Worm (Caenorhabditis elegans) whole organism, mixed stage, embryonic: ENCODE measurements around the gene F28F9.2.

Experiments used
- M03D4.4 ChIP-seq: sonication (generic microtip); optimal IDR thresholded peaks from 2 replicates; lab custom pipeline; 2017; ENCODE audit warnings: mild to moderate bottlenecking, missing genetic modification characterization, missing compliant biosample characterization
- bed-3 ChIP-seq: fragments of 200-800 bp; sonication (Bioruptor generic); optimal IDR thresholded peaks from 3 replicates; lab custom pipeline; 2018; ENCODE audit warnings: mild to moderate bottlenecking, missing genetic modification characterization, moderate library complexity, missing compliant biosample characterization
- blmp-1 ChIP-seq: fragments of 150-350 bp; optimal IDR thresholded peaks from 2 replicates; lab custom pipeline; 2014; ENCODE audit warnings: missing biosample characterization, missing genetic modification characterization
- ceh-39 ChIP-seq: fragments of 150-350 bp; optimal IDR thresholded peaks from 2 replicates; lab custom pipeline; 2014; ENCODE audit warnings: missing biosample characterization, missing genetic modification characterization
- ceh-43 ChIP-seq: fragments of 200-800 bp; sonication (Bioruptor generic); optimal IDR thresholded peaks from 2 replicates; lab custom pipeline; 2018; ENCODE audit warnings: mild to moderate bottlenecking, missing genetic modification characterization, moderate library complexity, missing compliant biosample characterization
- ceh-83 ChIP-seq: fragments of 200-800 bp; sonication (Bioruptor generic); optimal IDR thresholded peaks from 2 replicates; lab custom pipeline; 2018; ENCODE audit warnings: mild to moderate bottlenecking, missing genetic modification characterization, missing compliant biosample characterization
- ces-1 ChIP-seq: fragments of 150-350 bp; optimal IDR thresholded peaks from 2 replicates; lab custom pipeline; 2014; ENCODE audit warnings: missing biosample characterization, missing genetic modification reagents, missing genetic modification characterization
- cnd-1 ChIP-seq: fragments of 200-800 bp; sonication (Bioruptor generic); optimal IDR thresholded peaks from 2 replicates; lab custom pipeline; 2018; ENCODE audit warnings: mild to moderate bottlenecking, missing genetic modification characterization, missing compliant biosample characterization
- drap-1 ChIP-seq: fragments of 200-800 bp; sonication (Bioruptor generic); optimal IDR thresholded peaks from 3 replicates; lab custom pipeline; 2018; ENCODE audit warnings: mild to moderate bottlenecking, missing genetic modification characterization, missing compliant biosample characterization
- elt-1 ChIP-seq: sonication (generic microtip); optimal IDR thresholded peaks from 2 replicates; lab custom pipeline; 2017; ENCODE audit warnings: missing genetic modification characterization, mild to moderate bottlenecking, missing compliant biosample characterization, antibody characterized with exemption, moderate library complexity, borderline replicate concordance; ENCODE audit not compliant: insufficient read depth
- elt-3 ChIP-seq: fragments of 150-350 bp; optimal IDR thresholded peaks from 2 replicates; lab custom pipeline; 2014; ENCODE audit warnings: missing biosample characterization, missing genetic modification characterization
- flh-1 ChIP-seq: fragments of 200-800 bp; sonication (Bioruptor generic); optimal IDR thresholded peaks from 2 replicates; lab custom pipeline; 2018; ENCODE audit warnings: mild to moderate bottlenecking, missing genetic modification characterization, moderate library complexity, missing compliant biosample characterization
- ham-2 ChIP-seq: fragments of 200-800 bp; sonication (Bioruptor generic); optimal IDR thresholded peaks from 2 replicates; lab custom pipeline; 2018; ENCODE audit warnings: mild to moderate bottlenecking, missing genetic modification characterization, missing compliant biosample characterization
- hlh-1 ChIP-seq: fragments of 150-350 bp; optimal IDR thresholded peaks from 2 replicates; lab custom pipeline; 2014; ENCODE audit warnings: missing biosample characterization, missing genetic modification reagents, missing genetic modification characterization
- lin-13 ChIP-seq: fragments of 150-350 bp; optimal IDR thresholded peaks from 2 replicates; lab custom pipeline; 2014; ENCODE audit warnings: missing biosample characterization, missing genetic modification characterization
- lin-32 ChIP-seq: fragments of 200-800 bp; sonication (Bioruptor generic); optimal IDR thresholded peaks from 2 replicates; lab custom pipeline; 2018; ENCODE audit warnings: mild to moderate bottlenecking, missing genetic modification characterization, missing compliant biosample characterization
- lsy-2 ChIP-seq: fragments of 150-350 bp; optimal IDR thresholded peaks from 2 replicates; lab custom pipeline; 2014; ENCODE audit warnings: missing biosample characterization, missing genetic modification characterization
- mab-5 ChIP-seq: fragments of 150-350 bp; optimal IDR thresholded peaks from 2 replicates; lab custom pipeline; 2014; ENCODE audit warnings: missing biosample characterization, missing genetic modification characterization
- mep-1 ChIP-seq: fragments of 150-350 bp; optimal IDR thresholded peaks from 2 replicates; lab custom pipeline; 2017; ENCODE audit warnings: missing biosample characterization, missing genetic modification reagents, missing genetic modification characterization, inconsistent platforms
- mls-2 ChIP-seq: sonication (generic microtip); optimal IDR thresholded peaks from 2 replicates; lab custom pipeline; 2016; ENCODE audit warnings: mild to moderate bottlenecking, missing genetic modification characterization, moderate library complexity, missing compliant biosample characterization
- nhr-12 ChIP-seq: fragments of 150-350 bp; optimal IDR thresholded peaks from 2 replicates; lab custom pipeline; 2014; ENCODE audit warnings: missing biosample characterization, missing genetic modification characterization
- nhr-2 ChIP-seq: fragments of 150-350 bp; optimal IDR thresholded peaks from 2 replicates; lab custom pipeline; 2014; ENCODE audit warnings: missing biosample characterization, missing genetic modification characterization
- nhr-237 ChIP-seq: fragments of 150-350 bp; optimal IDR thresholded peaks from 2 replicates; lab custom pipeline; 2014; ENCODE audit warnings: missing biosample characterization, missing genetic modification characterization
- nhr-28 ChIP-seq: fragments of 150-350 bp; optimal IDR thresholded peaks from 2 replicates; lab custom pipeline; 2014; ENCODE audit warnings: missing biosample characterization, missing genetic modification characterization
- nhr-76 ChIP-seq: sonication (generic microtip); optimal IDR thresholded peaks from 2 replicates; lab custom pipeline; 2017; ENCODE audit warnings: missing biosample characterization, missing genetic modification characterization
- pha-4 ChIP-seq: fragments of 150-350 bp; optimal IDR thresholded peaks from 2 replicates; lab custom pipeline; 2018; ENCODE audit warnings: missing biosample characterization, missing genetic modification reagents, missing genetic modification characterization
- sem-2 ChIP-seq: fragments of 200-800 bp; sonication (Bioruptor generic); optimal IDR thresholded peaks from 2 replicates; lab custom pipeline; 2018; ENCODE audit warnings: mild to moderate bottlenecking, missing genetic modification characterization, missing compliant biosample characterization
- snpc-4 ChIP-seq: fragments of 150-350 bp; optimal IDR thresholded peaks from 2 replicates; lab custom pipeline; 2014; ENCODE audit warnings: missing biosample characterization, missing genetic modification characterization
- sptf-1 ChIP-seq: sonication (generic microtip); optimal IDR thresholded peaks from 2 replicates; lab custom pipeline; 2017; ENCODE audit warnings: mild to moderate bottlenecking, missing genetic modification characterization, moderate library complexity, missing compliant biosample characterization
- tbx-8 ChIP-seq: fragments of 200-800 bp; sonication (Bioruptor generic); optimal IDR thresholded peaks from 2 replicates; lab custom pipeline; 2018; ENCODE audit warnings: mild to moderate bottlenecking, missing genetic modification characterization, moderate library complexity, missing compliant biosample characterization
- unc-120 ChIP-seq: sonication (generic microtip); optimal IDR thresholded peaks from 2 replicates; lab custom pipeline; 2017; ENCODE audit warnings: missing genetic modification characterization, missing compliant biosample characterization; ENCODE audit not compliant: poor library complexity, severe bottlenecking
- unc-39 ChIP-seq: fragments of 150-350 bp; optimal IDR thresholded peaks from 2 replicates; lab custom pipeline; 2014; ENCODE audit warnings: missing biosample characterization, missing genetic modification characterization
- unc-62 ChIP-seq: fragments of 150-350 bp; optimal IDR thresholded peaks from 2 replicates; lab custom pipeline; 2014; ENCODE audit warnings: missing biosample characterization, missing genetic modification reagents, missing genetic modification characterization
- zip-8 ChIP-seq: fragments of 150-350 bp; optimal IDR thresholded peaks from 2 replicates; lab custom pipeline; 2014; ENCODE audit warnings: missing biosample characterization, missing genetic modification characterization
- ztf-11 ChIP-seq: fragments of 150-350 bp; optimal IDR thresholded peaks from 2 replicates; lab custom pipeline; 2014; ENCODE audit warnings: missing biosample characterization, missing genetic modification characterization

F28F9.2 gene

ce11 chrIV:3805219-3805618 lies 34.3 kb upstream of the F28F9.2 start, which contains the start of gene fbxc-47:
TSS of gene fbxc-47 (plus strand) at chrIV:3805519.
- no peak for TF ChIP-seq nhr-76 (tag; lab: Kevin White, UChicago)
- no peak for TF ChIP-seq nhr-237 (tag; lab: Kevin White, UChicago)
- no peak for TF ChIP-seq nhr-2
- TF ChIP-seq snpc-4 (tag; lab: Kevin White, UChicago): no peak
- no peak for TF ChIP-seq flh-1 (GFP tag; lab: Kevin White, UChicago)
- no peak for TF ChIP-seq lin-32 (GFP tag; lab: Kevin White, UChicago)
- TF ChIP-seq unc-120: no peak
- TF ChIP-seq ceh-83 (GFP tag; lab: Kevin White, UChicago): no peak
- no peak for TF ChIP-seq nhr-28 (tag; lab: Kevin White, UChicago)
- no peak for TF ChIP-seq blmp-1
- TF ChIP-seq pha-4 (tag; lab: Kevin White, UChicago): no peak
- TF ChIP-seq unc-62 (GFP tag; lab: Kevin White, UChicago): no peak
- TF ChIP-seq, all 35 proteins: peak for 0

ce11 chrIV:3807092-3807491 lies 32.4 kb upstream of the F28F9.2 start, which contains the start of gene M02B7.7:
TSS of gene M02B7.7 (minus strand) at chrIV:3807192.
- TF ChIP-seq ceh-39 (tag; lab: Kevin White, UChicago) (no peak), lin-13 (tag; lab: Kevin White, UChicago) (no peak), lin-32 (GFP tag; lab: Kevin White, UChicago) (no peak), pha-4 (tag; lab: Kevin White, UChicago) (no peak), blmp-1 (no peak), nhr-237 (tag; lab: Kevin White, UChicago) (no peak), tbx-8 (no peak), sem-2 (no peak), ceh-83 (GFP tag; lab: Kevin White, UChicago) (no peak), elt-1 (tag; lab: Kevin White, UChicago) (no peak), ham-2 (GFP tag; lab: Kevin White, UChicago) (no peak), drap-1 (GFP tag; lab: Kevin White, UChicago) (no peak), flh-1 (GFP tag; lab: Kevin White, UChicago) (no peak), ceh-43 (GFP tag; lab: Kevin White, UChicago) (no peak), nhr-28 (tag; lab: Kevin White, UChicago) (no peak), elt-3 (tag; lab: Kevin White, UChicago) (no peak)

- TF ChIP-seq lin-32 (GFP tag; lab: Kevin White, UChicago): no peak
- TF ChIP-seq nhr-237 (tag; lab: Kevin White, UChicago): no peak
- no peak for TF ChIP-seq ztf-11 (tag; lab: Kevin White, UChicago)
- no peak for TF ChIP-seq unc-120
- no peak for TF ChIP-seq elt-3 (tag; lab: Kevin White, UChicago)
- no peak for TF ChIP-seq nhr-12 (tag; lab: Kevin White, UChicago)
- TF ChIP-seq sem-2: peak; percentile 30
- TF ChIP-seq flh-1 (GFP tag; lab: Kevin White, UChicago): no peak
- TF ChIP-seq ceh-83 (GFP tag; lab: Kevin White, UChicago): no peak
- TF ChIP-seq ham-2 (GFP tag; lab: Kevin White, UChicago): peak; percentile 13
- TF ChIP-seq mab-5: no peak
- peak; percentile 23 for TF ChIP-seq drap-1 (GFP tag; lab: Kevin White, UChicago)
- TF ChIP-seq blmp-1: no peak
- TF ChIP-seq lsy-2 (tag; lab: Kevin White, UChicago): no peak
- TF ChIP-seq ces-1 (GFP tag; lab: Kevin White, UChicago): no peak
- TF ChIP-seq snpc-4 (tag; lab: Kevin White, UChicago): no peak
- no peak for TF ChIP-seq unc-62 (GFP tag; lab: Kevin White, UChicago)
- TF ChIP-seq nhr-2: no peak
- TF ChIP-seq bed-3: no peak
- no peak for TF ChIP-seq nhr-76 (tag; lab: Kevin White, UChicago)
- peak; percentile 5 for TF ChIP-seq tbx-8
- peak; percentile 38 for TF ChIP-seq M03D4.4 (tag; lab: Kevin White, UChicago)
- no peak for TF ChIP-seq nhr-28 (tag; lab: Kevin White, UChicago)
- TF ChIP-seq zip-8 (tag; lab: Kevin White, UChicago): no peak
- no peak for TF ChIP-seq hlh-1
- TF ChIP-seq ceh-39 (tag; lab: Kevin White, UChicago): no peak
- peak; percentile 32 for TF ChIP-seq sptf-1
- no peak for TF ChIP-seq mep-1 (tag; lab: Kevin White, UChicago)
- TF ChIP-seq mls-2 (tag; lab: Kevin White, UChicago): peak; percentile 10
- TF ChIP-seq ceh-43 (GFP tag; lab: Kevin White, UChicago): no peak
- TF ChIP-seq unc-39 (tag; lab: Kevin White, UChicago): no peak
- TF ChIP-seq cnd-1 (tag; lab: Kevin White, UChicago): no peak
- TF ChIP-seq elt-1 (tag; lab: Kevin White, UChicago): no peak
- TF ChIP-seq pha-4 (tag; lab: Kevin White, UChicago): no peak
- TF ChIP-seq lin-13 (tag; lab: Kevin White, UChicago): no peak
Observed at ce11 chrIV:3807545-3807944, 32.0 kb upstream of the F28F9.2 start.
